Fruit fly (Drosophila melanogaster) S2 (cell line): ENCODE measurements around the gene CG4914.
A peak's percentile ranks its signal among the peaks of the same experiment; 100 is the strongest.

Experiments used
- CG8478 ChIP-seq: fragments of >200 bp; optimal IDR thresholded peaks from 2 replicates; lab custom pipeline; 2018
- CTCF ChIP-seq, 2 experiments: fragments of >200 bp; optimal IDR thresholded peaks; 2 replicates each; lab custom pipeline; 2018

Gene CG4914

DNA sequence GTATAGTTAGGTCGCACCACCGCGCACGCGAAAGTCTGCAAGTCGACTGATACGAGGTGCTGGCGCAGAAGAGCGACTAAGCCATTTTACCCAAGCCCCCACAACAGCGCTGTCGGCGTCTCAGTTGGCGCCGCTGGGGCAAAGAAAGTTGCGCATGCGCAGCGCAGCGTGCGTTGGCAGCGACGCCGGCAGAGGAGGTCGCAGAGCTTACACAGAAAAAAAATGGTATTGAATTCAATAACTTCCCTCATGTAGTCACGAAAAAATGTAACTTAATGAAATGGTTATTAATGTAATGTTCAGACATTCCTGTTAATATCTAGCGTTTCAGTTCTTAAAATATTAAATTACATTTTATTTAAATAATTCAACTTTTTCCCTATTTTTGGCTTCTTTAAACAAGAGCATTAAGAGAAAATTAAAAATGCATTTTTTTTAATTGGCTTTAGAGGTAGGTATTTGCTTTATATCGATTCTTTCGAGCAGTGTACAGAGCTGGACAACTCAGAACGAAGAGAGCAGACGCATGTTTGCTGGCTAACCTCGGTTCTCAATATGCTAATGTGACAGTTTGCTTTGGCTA is at the start of gene CG4914:
TSS of gene CG4914 (minus strand) at position 51 of the 583 bp plus-strand sequence.
- TF ChIP-seq CG8478 (lab: Kevin White, UChicago): no peak
- TF ChIP-seq CTCF (optimal IDR thresholded peaks at IDR 0.05; lab: Kevin White, UChicago): no peak

DNA sequence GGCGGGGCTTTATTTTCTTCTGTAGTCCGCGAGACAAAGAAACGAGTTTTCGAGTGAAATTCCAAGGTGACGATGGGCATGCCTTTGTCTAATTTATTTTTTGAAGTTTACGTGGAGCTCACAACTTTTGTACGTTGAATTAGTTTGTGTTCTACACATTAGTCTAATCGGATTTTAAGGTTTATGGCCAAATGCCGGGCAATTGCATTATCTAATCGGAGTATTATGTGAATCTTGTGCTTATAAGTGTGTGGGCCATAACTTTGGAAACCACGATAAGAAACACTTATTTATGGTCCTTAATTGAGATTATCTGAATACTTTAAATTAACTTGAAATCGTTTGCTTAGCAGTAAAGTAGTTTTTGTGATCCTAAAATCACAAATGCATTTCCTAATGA is 34.9 kb upstream of the CG4914 start:
- no peak for TF ChIP-seq CTCF (optimal IDR thresholded peaks at IDR 0.05; lab: Kevin White, UChicago)
- no peak for TF ChIP-seq CG8478 (lab: Kevin White, UChicago)

DNA sequence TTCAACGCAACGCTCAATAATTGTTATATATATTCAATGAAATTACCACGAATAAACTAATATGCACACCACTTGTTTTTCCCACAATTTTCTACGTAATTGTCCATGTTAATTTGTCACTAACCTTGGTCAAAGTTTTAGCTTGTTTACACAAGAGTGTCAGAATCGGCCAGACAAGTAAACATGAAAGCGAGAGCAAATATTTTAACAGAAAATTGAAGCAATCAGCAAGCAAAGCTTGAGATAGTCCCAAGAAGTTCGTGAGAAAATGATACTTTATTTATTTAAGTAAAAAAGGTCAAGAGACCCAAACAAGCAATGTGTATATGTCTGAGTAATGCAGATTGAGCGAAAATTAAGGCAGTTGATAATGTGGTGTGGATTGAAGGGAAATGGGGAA is 30.1 kb upstream of the CG4914 start:
- TF ChIP-seq CG8478 (lab: Kevin White, UChicago): no peak
- TF ChIP-seq CTCF (optimal IDR thresholded peaks at IDR 0.05; lab: Kevin White, UChicago): no peak

DNA sequence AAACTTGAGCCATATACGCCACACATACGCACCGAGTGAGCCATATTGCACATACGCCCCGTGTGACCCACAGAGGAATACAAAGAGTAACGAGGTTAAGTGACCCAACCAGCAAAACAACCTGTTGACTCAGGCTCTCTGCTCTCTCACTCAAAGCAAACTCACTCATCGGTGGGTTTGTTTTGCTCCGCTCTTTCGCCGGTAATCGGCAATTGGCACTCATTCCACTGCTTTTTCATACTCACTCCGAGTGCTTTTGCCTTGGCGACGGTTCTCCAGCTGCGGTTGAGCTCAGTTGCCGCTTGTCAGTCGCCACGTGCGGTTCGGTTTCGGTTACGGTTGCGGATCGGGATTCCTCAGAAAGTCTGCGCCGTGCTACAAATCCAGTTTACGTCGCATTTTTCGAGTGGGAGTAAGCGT is 28.5 kb upstream of the CG4914 start:
- TF ChIP-seq CTCF (optimal IDR thresholded peaks at IDR 0.05; lab: Kevin White, UChicago) (no peak), CG8478 (lab: Kevin White, UChicago) (no peak)

DNA sequence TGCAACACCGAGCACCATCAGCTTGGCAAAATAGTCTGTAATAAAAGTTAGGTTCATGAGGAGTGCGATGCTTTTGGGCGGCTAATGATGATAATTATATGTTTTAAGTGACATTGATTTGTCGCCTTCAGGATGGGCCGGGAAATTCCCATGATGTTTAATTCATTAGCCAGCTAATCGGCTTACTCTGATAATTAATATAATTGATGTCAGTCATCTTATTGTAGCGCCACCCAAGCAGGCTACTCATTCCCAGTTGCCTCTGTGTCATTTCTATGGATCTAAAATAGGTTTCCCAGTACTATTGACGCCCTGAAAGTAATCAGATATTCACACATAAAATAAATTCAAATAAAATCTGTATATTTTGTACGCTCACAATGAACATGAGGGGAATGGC is 27.2 kb upstream of the CG4914 start, which contains the start of gene CG13476:
TSS of gene CG13476 (plus strand) at position 301 of the 400 bp plus-strand sequence.
- no peak for TF ChIP-seq CTCF (optimal IDR thresholded peaks at IDR 0.05; lab: Kevin White, UChicago)

DNA sequence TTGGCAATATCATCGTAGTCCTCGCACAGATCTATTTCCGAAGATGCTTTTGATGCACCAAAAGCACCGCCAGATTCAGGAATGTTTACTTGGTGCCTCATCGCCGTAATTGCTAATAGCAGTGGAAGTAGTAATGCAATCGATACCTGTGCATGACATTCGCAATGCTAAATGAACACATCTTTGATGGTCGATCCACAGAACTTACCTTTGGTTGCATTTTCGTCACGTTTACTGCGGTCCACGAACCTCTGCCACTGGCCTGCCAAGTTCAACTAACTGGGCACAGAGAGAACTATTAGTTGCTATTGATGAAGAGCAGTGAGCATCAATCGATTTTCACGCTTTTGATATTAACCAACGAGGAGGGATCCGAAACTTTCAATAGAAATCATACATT is 23.6 kb upstream of the CG4914 start, which contains the start of gene CG17177:
TSS of gene CG17177 (minus strand) at position 101 of the 400 bp plus-strand sequence.
- TF ChIP-seq CTCF (optimal IDR thresholded peaks at IDR 0.05; lab: Kevin White, UChicago): no peak
- no peak for TF ChIP-seq CG8478 (lab: Kevin White, UChicago)

DNA sequence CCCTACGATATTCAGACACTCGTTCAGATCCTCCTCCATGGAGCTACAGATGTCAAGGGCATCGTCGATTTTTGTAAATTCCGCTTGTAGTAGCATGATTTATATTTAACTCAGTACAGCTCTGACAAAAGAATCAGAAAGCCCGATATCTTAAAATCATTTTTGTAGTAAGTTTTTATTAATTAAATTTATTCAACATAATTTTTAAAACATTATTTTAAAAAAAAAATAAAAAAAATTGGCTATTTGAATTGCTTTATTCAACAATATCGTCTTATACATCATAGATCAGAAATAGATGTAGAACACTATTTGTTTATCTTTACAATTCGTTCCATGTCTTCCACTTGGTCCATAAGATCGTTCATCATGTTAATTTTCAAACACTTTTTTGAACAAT is 19.1 kb upstream of the CG4914 start, which contains the start of gene CG13474:
TSS of gene CG13474 (minus strand) at position 101 of the 400 bp plus-strand sequence.
- TF ChIP-seq CTCF (optimal IDR thresholded peaks at IDR 0.05; lab: Kevin White, UChicago): no peak
- no peak for TF ChIP-seq CG8478 (lab: Kevin White, UChicago)

DNA sequence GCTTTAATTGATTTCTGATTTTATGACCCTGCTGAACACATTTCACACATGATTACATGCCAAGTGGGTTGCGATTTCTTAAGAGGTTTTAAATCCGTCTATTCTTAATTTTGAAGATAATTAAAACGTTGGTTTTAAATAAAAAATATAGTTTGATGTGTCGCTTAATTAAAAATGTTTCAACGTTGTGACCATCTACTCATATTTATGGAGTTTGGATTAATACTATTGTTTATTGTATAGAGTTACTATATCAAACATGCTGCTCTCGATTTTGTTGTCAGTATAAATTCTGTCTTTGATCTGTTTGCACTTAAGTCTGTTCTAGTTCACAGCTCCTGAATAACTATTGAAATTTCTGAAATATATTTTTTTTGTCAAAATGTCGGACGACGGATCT is 13.1 kb upstream of the CG4914 start, which contains the start of gene gdrd:
TSS of gene gdrd (plus strand) at position 301 of the 400 bp plus-strand sequence.
- TF ChIP-seq CG8478 (lab: Kevin White, UChicago): no peak
- TF ChIP-seq CTCF (optimal IDR thresholded peaks at IDR 0.05; lab: Kevin White, UChicago): no peak

DNA sequence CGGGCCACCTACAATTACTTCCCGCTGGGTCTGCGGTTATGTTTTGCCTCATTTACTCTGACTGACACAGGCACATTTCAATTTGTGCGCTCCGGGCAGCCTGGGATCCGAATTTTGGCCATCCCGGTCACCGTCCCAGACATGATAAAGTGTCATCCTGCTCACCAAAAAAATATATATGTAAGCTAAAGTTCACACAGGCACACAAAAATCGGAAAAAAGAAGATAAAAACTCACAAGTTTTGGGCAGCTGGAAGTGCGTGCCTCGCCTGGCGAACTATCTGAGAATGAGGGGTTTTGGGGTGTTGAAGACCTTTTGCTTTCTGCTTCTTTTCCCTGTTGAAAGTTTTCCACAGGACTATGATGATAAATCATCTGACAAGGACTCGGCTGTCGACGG is 8.3 kb upstream of the CG4914 start:
- TF ChIP-seq CG8478 (lab: Kevin White, UChicago): no peak
- TF ChIP-seq CTCF (optimal IDR thresholded peaks at IDR 0.05; lab: Kevin White, UChicago): no peak

DNA sequence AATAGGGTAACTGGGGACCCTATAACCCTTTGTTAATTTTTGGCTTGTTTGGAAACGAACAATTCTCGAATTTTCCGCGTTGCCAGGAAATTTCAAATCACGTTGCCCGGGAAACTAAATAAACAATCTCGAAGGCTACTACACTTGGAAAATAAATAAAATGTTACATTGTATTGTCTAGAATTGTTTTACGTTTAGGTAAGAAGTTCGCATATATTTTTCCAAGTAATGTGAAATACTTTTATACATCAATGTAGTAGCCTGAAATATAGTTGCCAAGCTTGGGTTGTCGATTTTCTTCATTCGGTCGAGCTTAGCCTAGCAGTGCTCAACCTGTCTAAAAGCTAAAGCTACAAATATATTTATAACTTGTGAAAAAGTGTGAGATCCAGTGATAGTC is 6.5 kb upstream of the CG4914 start, which contains the start of gene Dnaaf6:
TSS of gene Dnaaf6 (plus strand) at position 301 of the 400 bp plus-strand sequence.
- TF ChIP-seq CG8478 (lab: Kevin White, UChicago) (no peak), CTCF (optimal IDR thresholded peaks at IDR 0.05; lab: Kevin White, UChicago) (no peak)

DNA sequence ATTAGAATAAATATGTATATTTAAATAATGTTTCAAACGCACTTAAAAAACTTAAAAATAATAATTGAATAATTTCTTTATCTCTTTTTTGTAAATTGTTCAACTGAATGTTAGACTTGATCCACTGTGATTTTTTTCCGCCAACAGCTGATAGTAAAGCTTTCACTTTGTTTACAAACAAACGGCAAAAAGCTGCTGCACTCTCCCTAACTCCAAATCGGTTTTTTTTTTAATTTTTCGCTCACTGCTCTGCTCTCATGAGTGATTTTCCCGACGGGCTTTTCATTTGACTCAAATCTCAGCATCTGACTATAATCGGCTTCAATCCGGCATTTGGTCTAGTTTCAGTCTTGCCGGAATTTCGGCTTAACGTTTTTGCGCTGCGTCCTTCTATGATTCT is 3.6 kb upstream of the CG4914 start:
- TF ChIP-seq CG8478 (lab: Kevin White, UChicago): no peak
- TF ChIP-seq CTCF (optimal IDR thresholded peaks at IDR 0.05; lab: Kevin White, UChicago): no peak

DNA sequence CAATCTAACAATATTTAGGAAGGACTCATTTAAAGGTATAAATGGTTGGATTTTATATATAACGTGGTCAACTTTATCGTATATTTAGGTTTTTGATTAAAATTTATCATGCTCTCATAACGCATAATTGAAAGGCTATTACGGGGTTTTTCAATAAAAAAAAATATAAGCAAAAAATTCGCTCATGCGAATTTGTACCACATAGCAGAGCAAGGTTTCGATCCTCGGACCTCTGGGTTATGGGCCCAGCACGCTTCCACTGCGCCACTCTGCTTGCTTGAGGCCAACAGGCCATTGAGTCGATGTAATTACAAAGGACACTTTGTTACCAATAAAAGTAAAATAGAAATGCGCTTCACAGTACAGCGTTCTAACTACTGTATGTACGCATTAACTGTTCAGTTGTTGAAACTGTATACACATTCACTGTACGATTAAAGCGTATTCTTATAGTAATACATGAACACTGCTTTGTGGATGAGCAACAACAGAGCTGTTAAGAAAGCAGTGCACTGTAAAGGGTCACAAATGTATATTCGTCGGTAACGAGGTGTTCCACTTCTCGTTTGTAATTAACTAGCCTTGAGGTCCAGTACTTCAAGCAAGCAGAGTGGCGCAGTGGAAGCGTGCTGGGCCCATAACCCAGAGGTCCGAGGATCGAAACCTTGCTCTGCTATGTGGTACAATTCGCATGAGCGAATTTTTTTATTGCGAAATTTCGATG is 4.0 kb downstream of the CG4914 start:
- TF ChIP-seq CG8478 (lab: Kevin White, UChicago) (no peak), CTCF (optimal IDR thresholded peaks at IDR 0.05; lab: Kevin White, UChicago) (peak; percentile 45 to 60)

DNA sequence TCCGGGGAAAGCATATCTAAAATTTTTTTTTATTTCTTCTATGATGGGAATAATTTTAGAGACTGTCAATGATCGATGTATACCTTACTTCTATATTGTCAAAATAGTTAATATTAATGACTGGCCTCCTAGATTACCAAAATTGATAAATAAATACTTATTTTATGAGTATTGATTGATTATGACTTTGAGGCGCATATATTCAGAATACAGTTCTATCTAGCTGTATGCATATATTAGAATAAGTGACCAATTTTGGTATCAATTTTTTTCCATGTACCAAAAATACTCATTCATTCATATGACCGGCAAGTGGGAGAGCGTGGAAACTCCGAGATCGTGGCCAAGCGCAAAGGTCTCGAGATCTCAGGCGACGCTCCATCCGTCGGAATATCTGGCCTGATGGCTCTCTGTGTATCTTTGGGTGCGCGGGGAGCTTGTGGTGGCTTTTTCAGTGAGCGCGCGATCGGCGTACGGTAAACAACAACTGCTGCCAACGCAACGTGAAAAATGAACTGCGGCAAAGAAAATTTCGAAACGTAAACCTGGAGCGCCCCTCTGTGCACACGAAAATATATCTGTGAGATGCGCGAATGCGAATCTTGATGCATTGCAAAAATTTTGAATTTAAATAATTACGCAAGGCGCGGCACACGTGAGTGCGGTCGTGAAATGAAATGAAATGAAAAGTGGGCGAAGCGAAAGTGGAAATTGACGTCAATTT is 5.4 kb downstream of the CG4914 start, which contains the start of the genes CG43121 and ome:
TSS of gene CG43121 (minus strand) at position 51 of the 724 bp plus-strand sequence.
TSS of gene ome (plus strand) at position 453 of the 724 bp plus-strand sequence.
- TF ChIP-seq CTCF (optimal IDR thresholded peaks at IDR 0.05; lab: Kevin White, UChicago): no peak
- TF ChIP-seq CG8478 (lab: Kevin White, UChicago): no peak

DNA sequence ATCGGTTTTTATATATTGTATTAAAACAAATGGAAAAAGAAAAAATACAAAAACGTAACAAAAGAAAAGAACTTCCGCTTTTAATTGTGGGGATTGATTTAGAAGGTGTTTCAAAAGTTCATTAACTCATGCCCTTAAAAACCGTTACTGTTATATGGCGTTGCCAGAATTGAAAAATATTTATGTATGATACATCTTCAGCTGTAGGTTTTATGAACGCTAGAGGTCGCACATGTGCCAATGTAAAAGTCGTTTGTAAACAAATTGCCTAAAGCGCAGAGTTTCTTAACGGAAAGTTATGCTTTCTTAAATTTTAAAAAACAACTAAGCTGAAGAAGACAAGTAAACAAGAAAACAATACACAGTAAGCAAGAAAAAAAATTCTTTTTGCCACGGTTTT is 6.4 kb downstream of the CG4914 start:
- TF ChIP-seq CTCF (optimal IDR thresholded peaks at IDR 0.05; lab: Kevin White, UChicago) (peak; percentile 88 to 94), CG8478 (lab: Kevin White, UChicago) (no peak)
